Fruit fly (Drosophila melanogaster): Measurements from ENCODE around the gene CG32069.

The CG32069 gene

dm6 chr3L:11061200-11061599, 1.2 kb downstream of the CG32069 start, which contains the start of the genes CG6321 and Blos2:
Gene CG6321, minus strand, starts transcription at chr3L:11061224.
Gene Blos2, plus strand, starts transcription at chr3L:11061571.
- peak; percentile 87 for TF ChIP-seq pan (optimal IDR thresholded peaks at IDR 0.05)
- no peak for TF ChIP-seq Dll (optimal IDR thresholded peaks at IDR 0.05)
- TF ChIP-seq usp (GFP tag; optimal IDR thresholded peaks at IDR 0.05), result no peak
- no peak for TF ChIP-seq EcR (GFP tag; optimal IDR thresholded peaks at IDR 0.05)
- no peak for TF ChIP-seq CG8478 (optimal IDR thresholded peaks at IDR 0.05)

dm6 chr3L:11053843-11054242, 8.6 kb downstream of the CG32069 start, which contains the start of gene CG7888:
Gene CG7888, plus strand, starts transcription at chr3L:11054035.
- no peak for TF ChIP-seq EcR (GFP tag; optimal IDR thresholded peaks at IDR 0.05)
- no peak for TF ChIP-seq Dll (optimal IDR thresholded peaks at IDR 0.05)
- TF ChIP-seq pan (optimal IDR thresholded peaks at IDR 0.05), result no peak

- TF ChIP-seq CG8478 (optimal IDR thresholded peaks at IDR 0.05) (no peak), usp (GFP tag; optimal IDR thresholded peaks at IDR 0.05) (no peak), Dll (optimal IDR thresholded peaks at IDR 0.05) (no peak), psq (optimal IDR thresholded peaks at IDR 0.05) (no peak), pan (optimal IDR thresholded peaks at IDR 0.05) (no peak), EcR (GFP tag; optimal IDR thresholded peaks at IDR 0.05) (no peak)
Measured at dm6 chr3L:11052760-11053259, 9.6 kb downstream of the CG32069 start.

dm6 chr3L:11051271-11051670, 11.1 kb downstream of the CG32069 start, which contains the start of gene CG43693:
Gene CG43693, minus strand, starts transcription at chr3L:11051371.
- no peak for TF ChIP-seq EcR (GFP tag; optimal IDR thresholded peaks at IDR 0.05)
- no peak for TF ChIP-seq usp (GFP tag; optimal IDR thresholded peaks at IDR 0.05)
- TF ChIP-seq psq (optimal IDR thresholded peaks at IDR 0.05), result no peak
- no peak for TF ChIP-seq pan (optimal IDR thresholded peaks at IDR 0.05)
- TF ChIP-seq Dll (optimal IDR thresholded peaks at IDR 0.05), result no peak
- TF ChIP-seq CG8478 (optimal IDR thresholded peaks at IDR 0.05), result no peak

dm6 chr3L:11049414-11049813, 13.0 kb downstream of the CG32069 start:
- TF ChIP-seq pan (optimal IDR thresholded peaks at IDR 0.05), result no peak
- no peak for TF ChIP-seq Dll (optimal IDR thresholded peaks at IDR 0.05)
- no peak for TF ChIP-seq CG8478 (optimal IDR thresholded peaks at IDR 0.05)
- no peak for TF ChIP-seq usp (GFP tag; optimal IDR thresholded peaks at IDR 0.05)
- TF ChIP-seq psq (optimal IDR thresholded peaks at IDR 0.05), result no peak
- TF ChIP-seq EcR (GFP tag; optimal IDR thresholded peaks at IDR 0.05), result no peak

- TF ChIP-seq usp (GFP tag; optimal IDR thresholded peaks at IDR 0.05) (no peak), psq (optimal IDR thresholded peaks at IDR 0.05) (no peak), CG8478 (optimal IDR thresholded peaks at IDR 0.05) (no peak), EcR (GFP tag; optimal IDR thresholded peaks at IDR 0.05) (no peak), pan (optimal IDR thresholded peaks at IDR 0.05) (no peak), Dll (optimal IDR thresholded peaks at IDR 0.05) (no peak)
Measured at dm6 chr3L:11047877-11048276, 14.5 kb downstream of the CG32069 start.

dm6 chr3L:11046559-11046958, 15.9 kb downstream of the CG32069 start:
- no peak for TF ChIP-seq CG8478 (optimal IDR thresholded peaks at IDR 0.05)
- TF ChIP-seq Dll (optimal IDR thresholded peaks at IDR 0.05), result no peak
- TF ChIP-seq psq (optimal IDR thresholded peaks at IDR 0.05), result no peak
- no peak for TF ChIP-seq pan (optimal IDR thresholded peaks at IDR 0.05)
- TF ChIP-seq usp (GFP tag; optimal IDR thresholded peaks at IDR 0.05), result no peak
- no peak for TF ChIP-seq EcR (GFP tag; optimal IDR thresholded peaks at IDR 0.05)

dm6 chr3L:11045009-11045408, 17.4 kb downstream of the CG32069 start:
- TF ChIP-seq pan (optimal IDR thresholded peaks at IDR 0.05), result no peak
- no peak for TF ChIP-seq psq (optimal IDR thresholded peaks at IDR 0.05)
- TF ChIP-seq EcR (GFP tag; optimal IDR thresholded peaks at IDR 0.05), result no peak
- TF ChIP-seq CG8478 (optimal IDR thresholded peaks at IDR 0.05), result no peak
- TF ChIP-seq usp (GFP tag; optimal IDR thresholded peaks at IDR 0.05), result no peak
- no peak for TF ChIP-seq Dll (optimal IDR thresholded peaks at IDR 0.05)

dm6 chr3L:11043650-11044049, 18.8 kb downstream of the CG32069 start:
- TF ChIP-seq CG8478 (optimal IDR thresholded peaks at IDR 0.05), result no peak
- TF ChIP-seq EcR (GFP tag; optimal IDR thresholded peaks at IDR 0.05), result no peak
- no peak for TF ChIP-seq usp (GFP tag; optimal IDR thresholded peaks at IDR 0.05)
- TF ChIP-seq Dll (optimal IDR thresholded peaks at IDR 0.05), result no peak
- no peak for TF ChIP-seq pan (optimal IDR thresholded peaks at IDR 0.05)
- TF ChIP-seq psq (optimal IDR thresholded peaks at IDR 0.05), result no peak

dm6 chr3L:11041193-11041592, 21.2 kb downstream of the CG32069 start:
- TF ChIP-seq Dll (optimal IDR thresholded peaks at IDR 0.05) (no peak), pan (optimal IDR thresholded peaks at IDR 0.05) (no peak), CG8478 (optimal IDR thresholded peaks at IDR 0.05) (no peak), psq (optimal IDR thresholded peaks at IDR 0.05) (no peak), EcR (GFP tag; optimal IDR thresholded peaks at IDR 0.05) (no peak), usp (GFP tag; optimal IDR thresholded peaks at IDR 0.05) (no peak)

dm6 chr3L:11035039-11035438, 27.4 kb downstream of the CG32069 start:
- TF ChIP-seq psq (optimal IDR thresholded peaks at IDR 0.05), result no peak
- TF ChIP-seq pan (optimal IDR thresholded peaks at IDR 0.05), result no peak
- TF ChIP-seq EcR (GFP tag; optimal IDR thresholded peaks at IDR 0.05), result no peak
- no peak for TF ChIP-seq CG8478 (optimal IDR thresholded peaks at IDR 0.05)
- no peak for TF ChIP-seq usp (GFP tag; optimal IDR thresholded peaks at IDR 0.05)
- no peak for TF ChIP-seq Dll (optimal IDR thresholded peaks at IDR 0.05)

- no peak for TF ChIP-seq usp (GFP tag; optimal IDR thresholded peaks at IDR 0.05)
Measured at dm6 chr3L:11033327-11033975, 29.0 kb downstream of the CG32069 start.

dm6 chr3L:11031784-11032183, 30.6 kb downstream of the CG32069 start:
- no peak for TF ChIP-seq Dll (optimal IDR thresholded peaks at IDR 0.05)
- no peak for TF ChIP-seq pan (optimal IDR thresholded peaks at IDR 0.05)
- TF ChIP-seq usp (GFP tag; optimal IDR thresholded peaks at IDR 0.05), result no peak
- no peak for TF ChIP-seq psq (optimal IDR thresholded peaks at IDR 0.05)
- TF ChIP-seq EcR (GFP tag; optimal IDR thresholded peaks at IDR 0.05), result no peak
- TF ChIP-seq CG8478 (optimal IDR thresholded peaks at IDR 0.05), result no peak
